Fruit fly (Drosophila melanogaster): ENCODE results near the gene CG15439.

Gene CG15439

DNA sequence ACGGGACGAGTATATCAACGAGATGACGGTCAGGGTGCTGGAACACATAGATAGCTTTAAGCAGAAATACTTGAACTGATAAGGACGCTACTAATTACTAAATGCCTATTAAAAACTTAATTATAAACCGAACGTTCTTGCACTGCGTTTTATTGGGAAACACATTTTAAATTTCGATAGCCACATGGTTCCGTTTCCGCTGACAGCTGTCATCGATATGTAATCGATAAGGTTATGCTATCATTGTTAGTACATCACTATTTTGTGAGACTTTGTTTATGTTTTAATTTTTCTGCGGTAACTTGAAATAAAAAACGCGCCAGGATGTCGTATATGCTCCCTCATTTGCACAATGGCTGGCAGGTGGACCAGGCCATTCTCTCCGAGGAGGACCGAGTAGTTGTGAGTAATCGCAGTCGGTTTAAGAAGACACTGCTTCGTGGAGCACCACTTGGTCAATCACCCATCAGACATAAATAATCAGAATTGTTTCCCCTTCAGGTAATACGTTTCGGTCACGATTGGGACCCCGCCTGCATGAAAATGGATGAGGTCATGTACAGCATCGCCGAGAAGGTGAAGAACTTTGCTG lies 49.7 kb downstream of the CG15439 start, which contains the start of gene Dim1:
TSS of gene Dim1 (plus strand) at position 239 of the 592 bp plus-strand sequence.
- TF ChIP-seq achi (GFP tag; optimal IDR thresholded peaks at IDR 0.05) (peak; percentile 40), CG9139 (GFP tag; optimal IDR thresholded peaks at IDR 0.05) (peak; percentile 43), CG34406 (GFP tag; optimal IDR thresholded peaks at IDR 0.05) (peak; percentile 59), CG6276 (GFP tag; optimal IDR thresholded peaks at IDR 0.05) (no peak), CG6163 (GFP tag; IDR thresholded peaks at IDR 0.05) (peak; percentile 61)

- TF ChIP-seq vri (GFP tag; optimal IDR thresholded peaks at IDR 0.05) (no peak), CG31627 (GFP tag; optimal IDR thresholded peaks at IDR 0.05) (no peak), CG3032 (tag; optimal IDR thresholded peaks at IDR 0.05) (no peak), eg (GFP tag; IDR thresholded peaks at IDR 0.05) (no peak)
Observed at dm6 chr2L:4400653-4401052, 52.2 kb downstream of the CG15439 start, which contains the start of gene CG33003. TSS of gene CG33003 (plus strand) at chr2L:4400953.

Data from whole organism, prepupa.